Fruit fly (Drosophila melanogaster) S2 (cell line): Measurements from ENCODE around the gene CG11977.

Source experiments
- CG8478 ChIP-seq: fragments of >200 bp; optimal IDR thresholded peaks from 2 replicates; lab custom pipeline; 2018
- CTCF ChIP-seq, 2 experiments: fragments of >200 bp; optimal IDR thresholded peaks; 2 replicates each; lab custom pipeline; 2018

dm6 chr3R:9013765-9014380 is 16.4 kb downstream of the CG11977 start:
- TF ChIP-seq CG8478 (no peak), CTCF (optimal IDR thresholded peaks at IDR 0.05; lab: Kevin White, UChicago) (no peak)
